Worm (Caenorhabditis elegans): Measurements from ENCODE around the gene F57B9.3.
A peak's percentile ranks its signal among the peaks of the same experiment; 100 is the strongest.

The F57B9.3 gene

ce11 chrIII:6939523-6939922 lies at the start of gene F57B9.3:
Gene F57B9.3 (plus strand): TSS chrIII:6939823.
- TF ChIP-seq unc-86 (tag; optimal IDR thresholded peaks at IDR 0.05), result no peak
- no peak for TF ChIP-seq ref-2 (tag; optimal IDR thresholded peaks at IDR 0.05)
- TF ChIP-seq che-1 (tag; optimal IDR thresholded peaks at IDR 0.05), result no peak
- TF ChIP-seq ceh-22 (tag; optimal IDR thresholded peaks at IDR 0.05), result no peak
- TF ChIP-seq pha-2 (tag; optimal IDR thresholded peaks at IDR 0.05), result no peak
- TF ChIP-seq C08G9.2 (tag; optimal IDR thresholded peaks at IDR 0.05), result no peak
- no peak for TF ChIP-seq hlh-8 (tag; optimal IDR thresholded peaks at IDR 0.05)
- TF ChIP-seq nhr-232 (tag; optimal IDR thresholded peaks at IDR 0.05), result no peak
- TF ChIP-seq sox-2 (GFP tag; IDR thresholded peaks at IDR 0.05), result no peak
- no peak for TF ChIP-seq unc-55 (GFP tag; optimal IDR thresholded peaks at IDR 0.05)
- TF ChIP-seq ceh-45 (GFP tag; IDR thresholded peaks at IDR 0.05), result no peak

DNA sequence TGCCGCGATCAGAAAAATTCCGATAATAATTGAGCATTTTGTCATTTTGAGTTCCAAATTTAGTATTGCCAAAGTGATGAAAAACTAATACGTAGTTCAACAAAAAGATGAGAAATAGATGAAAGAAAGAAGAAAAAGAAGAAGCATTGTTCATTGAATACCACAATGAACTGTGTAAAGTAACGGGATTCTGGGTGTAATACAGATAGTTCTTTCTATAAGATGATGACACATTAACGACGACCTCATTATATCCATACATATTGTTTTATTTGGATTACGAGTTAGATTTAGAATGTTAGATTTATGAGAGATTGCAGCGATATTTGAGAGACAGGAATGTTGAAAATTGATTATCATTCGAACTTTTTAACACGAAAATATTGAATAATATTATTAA lies 48.1 kb upstream of the F57B9.3 start, which contains the start of gene K04C2.5:
Gene K04C2.5, minus strand, starts transcription at position 101 of the 400 bp plus-strand sequence.
- TF ChIP-seq hlh-30 (tag; optimal IDR thresholded peaks at IDR 0.05; ENCODE audit: insufficient read depth) (no peak), Y22D7AL.16 (tag; optimal IDR thresholded peaks at IDR 0.05) (no peak), ceh-31 (tag; optimal IDR thresholded peaks at IDR 0.05) (no peak), che-1 (tag; optimal IDR thresholded peaks at IDR 0.05) (no peak), lin-11 (tag; optimal IDR thresholded peaks at IDR 0.05) (no peak), fax-1 (tag; optimal IDR thresholded peaks at IDR 0.05) (no peak), ceh-45 (GFP tag; IDR thresholded peaks at IDR 0.05) (no peak), mec-3 (tag; optimal IDR thresholded peaks at IDR 0.05; ENCODE audit: borderline replicate concordance) (no peak), zip-5 (tag; optimal IDR thresholded peaks at IDR 0.05) (no peak), gmeb-2 (tag; optimal IDR thresholded peaks at IDR 0.05) (no peak), ceh-48 (tag; optimal IDR thresholded peaks at IDR 0.05) (no peak), unc-86 (tag; optimal IDR thresholded peaks at IDR 0.05) (no peak), ceh-14 (tag; optimal IDR thresholded peaks at IDR 0.05) (no peak), ceh-24 (tag; optimal IDR thresholded peaks at IDR 0.05) (no peak), sdc-2 (tag; optimal IDR thresholded peaks at IDR 0.05) (no peak), C38D4.7 (GFP tag; optimal IDR thresholded peaks at IDR 0.05) (no peak), K02D7.2 (tag; optimal IDR thresholded peaks at IDR 0.05) (no peak)

DNA sequence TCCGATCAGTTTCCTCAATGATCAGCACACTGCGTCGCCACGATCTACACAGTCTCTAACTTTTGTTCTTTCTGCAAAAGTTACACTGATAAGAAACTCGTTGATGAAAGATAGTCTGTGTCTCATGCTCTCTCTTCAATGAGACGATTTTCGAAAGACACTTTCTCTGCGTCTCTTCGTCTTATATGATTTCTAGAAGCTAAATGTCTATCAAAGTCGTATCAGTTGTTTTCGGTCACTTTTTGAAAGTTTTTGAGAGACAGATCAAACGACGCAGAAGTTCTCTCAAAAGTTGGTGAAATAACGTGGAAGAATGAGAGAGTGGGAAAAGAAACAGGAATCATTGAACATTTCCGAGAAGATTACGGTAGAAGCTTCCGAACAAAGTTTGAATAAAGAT lies 44.5 kb upstream of the F57B9.3 start:
- peak; percentile 68 for TF ChIP-seq elt-2 (tag; optimal IDR thresholded peaks at IDR 0.05)
- peak; percentile 44 for TF ChIP-seq unc-55 (GFP tag; optimal IDR thresholded peaks at IDR 0.05)
- no peak for TF ChIP-seq fkh-6 (tag; optimal IDR thresholded peaks at IDR 0.05)
- TF ChIP-seq hlh-8 (tag; optimal IDR thresholded peaks at IDR 0.05), result no peak
- TF ChIP-seq ceh-18 (tag; optimal IDR thresholded peaks at IDR 0.05), result peak; percentile 57
- no peak for TF ChIP-seq pros-1 (tag; optimal IDR thresholded peaks at IDR 0.05)
- no peak for TF ChIP-seq dve-1 (tag; optimal IDR thresholded peaks at IDR 0.05)
- TF ChIP-seq nfya-1 (tag; optimal IDR thresholded peaks at IDR 0.05), result peak; percentile 19
- no peak for TF ChIP-seq fax-1 (tag; optimal IDR thresholded peaks at IDR 0.05)

DNA sequence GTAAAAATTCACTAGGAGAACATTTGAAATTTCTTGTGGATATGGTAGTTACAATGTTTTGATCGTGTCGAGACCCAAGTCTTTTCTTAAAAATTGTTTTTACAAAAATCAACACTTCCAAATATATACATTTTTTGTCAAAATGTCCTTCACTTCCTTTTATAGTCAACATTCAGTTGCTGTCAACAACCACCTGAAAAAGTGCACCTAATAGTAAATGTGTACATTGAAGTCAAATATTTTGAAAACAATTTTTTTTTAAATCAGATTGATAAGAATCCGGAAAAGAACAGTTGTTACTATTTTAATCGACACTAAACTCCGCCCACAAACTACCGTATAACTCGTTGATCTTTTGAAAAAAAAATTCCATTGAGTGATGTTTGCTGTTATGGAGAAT lies 43.9 kb upstream of the F57B9.3 start:
- TF ChIP-seq unc-55 (GFP tag; optimal IDR thresholded peaks at IDR 0.05) (no peak), lin-11 (tag; optimal IDR thresholded peaks at IDR 0.05) (no peak), hlh-30 (tag; optimal IDR thresholded peaks at IDR 0.05; ENCODE audit: insufficient read depth) (no peak), pqm-1 (tag; optimal IDR thresholded peaks at IDR 0.05) (no peak), ceh-14 (tag; optimal IDR thresholded peaks at IDR 0.05) (no peak), nfya-1 (tag; optimal IDR thresholded peaks at IDR 0.05) (no peak), C08G9.2 (tag; optimal IDR thresholded peaks at IDR 0.05) (no peak)

- TF ChIP-seq ceh-18 (tag; optimal IDR thresholded peaks at IDR 0.05) (peak; percentile 28), lin-11 (tag; optimal IDR thresholded peaks at IDR 0.05) (no peak), unc-42 (tag; optimal IDR thresholded peaks at IDR 0.05) (peak; percentile 35), nfya-1 (tag; optimal IDR thresholded peaks at IDR 0.05) (peak; percentile 38), eyg-1 (tag; optimal IDR thresholded peaks at IDR 0.05) (no peak), unc-55 (GFP tag; optimal IDR thresholded peaks at IDR 0.05) (peak; percentile 77), fkh-6 (tag; optimal IDR thresholded peaks at IDR 0.05) (no peak), dve-1 (tag; optimal IDR thresholded peaks at IDR 0.05) (peak; percentile 24), unc-3 (GFP tag; conservative IDR thresholded peaks at IDR 0.05) (no peak), unc-3 (tag; optimal IDR thresholded peaks at IDR 0.05) (no peak)
Measured at ce11 chrIII:6897587-6898064, 42.0 kb upstream of the F57B9.3 start, which contains the start of gene T07E3.4. Gene T07E3.4 (plus strand): TSS chrIII:6898014.
